Worm (Caenorhabditis elegans) whole organism, L3 larva: ENCODE measurements around the gene C04F6.7.

ENCODE experiments used
- ama-1 ChIP-seq: fragments of 150-350 bp; optimal IDR thresholded peaks from 2 replicates; lab custom pipeline; 2018
- ceh-9 ChIP-seq: sonication (generic microtip); optimal IDR thresholded peaks from 2 replicates; lab custom pipeline; 2018; ENCODE audit warnings: missing biosample characterization, missing genetic modification characterization
- fkh-10 ChIP-seq: sonication (generic microtip); optimal IDR thresholded peaks from 2 replicates; lab custom pipeline; 2017; ENCODE audit warnings: missing biosample characterization, missing genetic modification reagents, missing genetic modification characterization
- nfya-1 ChIP-seq: sonication (generic microtip); optimal IDR thresholded peaks from 2 replicates; lab custom pipeline; 2017; ENCODE audit warnings: missing genetic modification characterization, mild to moderate bottlenecking, missing compliant biosample characterization, antibody characterized with exemption, moderate library complexity; ENCODE audit not compliant: insufficient read depth
- nhr-12 ChIP-seq: fragments of 150-350 bp; optimal IDR thresholded peaks from 2 replicates; lab custom pipeline; 2014; ENCODE audit warnings: missing biosample characterization, missing genetic modification characterization
- nhr-25 ChIP-seq: sonication (generic microtip); optimal IDR thresholded peaks from 2 replicates; lab custom pipeline; 2017; ENCODE audit warnings: missing biosample characterization, missing genetic modification characterization
- nhr-67 ChIP-seq: fragments of 150-350 bp; optimal IDR thresholded peaks from 2 replicates; lab custom pipeline; 2014; ENCODE audit warnings: missing biosample characterization, missing genetic modification characterization
- pha-4 ChIP-seq: fragments of 150-350 bp; optimal IDR thresholded peaks from 2 replicates; lab custom pipeline; 2014; ENCODE audit warnings: missing biosample characterization, missing genetic modification reagents, missing genetic modification characterization

ce11 chrX:3451122-3451521 lies 32.1 kb upstream of the C04F6.7 start, which contains the start of gene ZK813.5:
- no peak for TF ChIP-seq nhr-12
- TF ChIP-seq nhr-67 (tag; lab: Kevin White, UChicago) = no peak
- no peak for TF ChIP-seq nfya-1
- no peak for TF ChIP-seq fkh-10 (GFP tag; lab: Kevin White, UChicago)
- no peak for TF ChIP-seq pha-4
- no peak for TF ChIP-seq ama-1 (lab: Kevin White, UChicago)
- TF ChIP-seq nhr-25 (tag; lab: Kevin White, UChicago) = no peak
- no peak for TF ChIP-seq ceh-9 (tag; lab: Kevin White, UChicago)
